Worm (Caenorhabditis elegans): ENCODE data around the gene glb-34.

The glb-34 gene

DNA sequence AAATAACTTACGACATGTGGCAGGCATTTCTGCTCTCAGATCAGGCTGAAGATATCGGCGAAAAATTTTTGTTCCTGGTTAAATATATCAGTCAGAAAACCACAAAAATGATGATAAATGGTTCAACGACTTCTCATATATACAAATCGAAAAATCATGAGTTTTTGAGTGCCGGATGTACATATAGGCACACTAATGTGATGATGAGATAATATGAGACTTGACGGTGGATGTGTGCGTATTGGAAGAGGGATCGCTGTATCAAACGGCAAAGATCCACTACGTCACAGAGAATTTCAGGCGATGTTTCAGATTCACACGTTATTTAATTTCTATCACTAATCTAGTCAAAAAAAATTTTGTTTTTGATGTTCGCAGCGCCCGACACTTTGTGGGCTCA, at the start of gene glb-34:
Gene glb-34 (minus strand): TSS at position 101 of the 400 bp plus-strand sequence.
- TF ChIP-seq ztf-11 (tag; optimal IDR thresholded peaks at IDR 0.05): no peak
- no peak for TF ChIP-seq ces-1 (GFP tag; optimal IDR thresholded peaks at IDR 0.05)
- no peak for TF ChIP-seq ham-2 (GFP tag; optimal IDR thresholded peaks at IDR 0.05)
- no peak for TF ChIP-seq pha-4 (tag; optimal IDR thresholded peaks at IDR 0.05)
- TF ChIP-seq lin-32 (GFP tag; optimal IDR thresholded peaks at IDR 0.05): no peak
- no peak for TF ChIP-seq nhr-12 (tag; optimal IDR thresholded peaks at IDR 0.05)
- TF ChIP-seq bed-3 (GFP tag; optimal IDR thresholded peaks at IDR 0.05): no peak
- TF ChIP-seq mep-1 (tag; optimal IDR thresholded peaks at IDR 0.05): no peak
- no peak for TF ChIP-seq mab-5 (tag; optimal IDR thresholded peaks at IDR 0.05)
- TF ChIP-seq drap-1 (GFP tag; optimal IDR thresholded peaks at IDR 0.05): no peak
- no peak for TF ChIP-seq lin-13 (tag; optimal IDR thresholded peaks at IDR 0.05)

DNA sequence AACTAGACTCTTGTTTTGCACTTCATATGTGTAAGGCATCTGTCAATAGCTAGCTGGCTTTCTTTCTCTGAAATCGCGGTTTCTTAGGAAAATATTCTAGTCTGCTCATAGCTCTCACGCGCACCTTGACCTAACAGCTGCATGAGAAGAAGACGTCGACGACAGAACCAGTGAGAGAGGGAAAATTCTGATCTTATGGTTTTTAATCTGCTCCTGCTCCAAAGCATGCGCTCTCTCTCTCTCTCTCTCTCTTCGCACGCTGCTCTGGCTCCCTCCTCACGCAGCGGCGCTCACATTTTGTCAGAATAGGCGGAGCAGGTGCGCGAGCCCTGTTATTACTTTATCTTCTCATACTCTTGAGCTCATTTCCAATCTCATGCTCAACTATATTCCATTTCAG, 49.6 kb upstream of the glb-34 start:
- no peak for TF ChIP-seq elt-1 (tag; optimal IDR thresholded peaks at IDR 0.05; ENCODE audit: borderline replicate concordance, insufficient read depth)
- TF ChIP-seq ham-2 (GFP tag; optimal IDR thresholded peaks at IDR 0.05): no peak
- TF ChIP-seq unc-120 (tag; optimal IDR thresholded peaks at IDR 0.05; ENCODE audit: poor library complexity, severe bottlenecking): no peak
- no peak for TF ChIP-seq M03D4.4 (tag; optimal IDR thresholded peaks at IDR 0.05)
- no peak for TF ChIP-seq unc-62 (GFP tag; optimal IDR thresholded peaks at IDR 0.05)
- TF ChIP-seq nhr-2 (tag; optimal IDR thresholded peaks at IDR 0.05): no peak
- TF ChIP-seq tbx-8 (GFP tag; optimal IDR thresholded peaks at IDR 0.05): no peak

DNA sequence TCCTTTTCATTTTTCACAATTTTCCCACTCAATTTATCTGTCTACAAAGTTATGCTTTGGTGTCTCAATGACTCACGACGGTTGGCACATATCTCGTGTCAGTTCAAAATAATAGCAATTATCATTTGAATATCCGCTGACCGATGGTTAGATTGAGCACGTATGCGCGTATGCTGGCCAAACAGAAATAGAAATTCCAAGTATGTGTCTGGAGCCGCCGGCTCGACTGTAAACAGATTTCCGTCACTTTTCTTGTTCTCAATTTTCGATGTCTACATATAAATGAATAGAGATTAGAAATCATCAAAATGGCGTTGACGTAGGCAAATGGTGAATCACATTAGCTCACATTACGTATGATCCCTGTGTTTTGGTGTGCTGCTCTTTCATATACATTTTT, 48.6 kb upstream of the glb-34 start:
- no peak for TF ChIP-seq pha-4 (tag; optimal IDR thresholded peaks at IDR 0.05)
- no peak for TF ChIP-seq ces-1 (GFP tag; optimal IDR thresholded peaks at IDR 0.05)
- TF ChIP-seq blmp-1 (tag; optimal IDR thresholded peaks at IDR 0.05): no peak
- no peak for TF ChIP-seq ceh-83 (GFP tag; optimal IDR thresholded peaks at IDR 0.05)
- no peak for TF ChIP-seq mls-2 (tag; optimal IDR thresholded peaks at IDR 0.05)
- no peak for TF ChIP-seq lin-13 (tag; optimal IDR thresholded peaks at IDR 0.05)
- TF ChIP-seq nhr-28 (tag; optimal IDR thresholded peaks at IDR 0.05): no peak
- TF ChIP-seq bed-3 (GFP tag; optimal IDR thresholded peaks at IDR 0.05): no peak
- TF ChIP-seq ztf-11 (tag; optimal IDR thresholded peaks at IDR 0.05): no peak
- TF ChIP-seq M03D4.4 (tag; optimal IDR thresholded peaks at IDR 0.05): no peak
- no peak for TF ChIP-seq lin-32 (GFP tag; optimal IDR thresholded peaks at IDR 0.05)
- no peak for TF ChIP-seq zip-8 (tag; optimal IDR thresholded peaks at IDR 0.05)

DNA sequence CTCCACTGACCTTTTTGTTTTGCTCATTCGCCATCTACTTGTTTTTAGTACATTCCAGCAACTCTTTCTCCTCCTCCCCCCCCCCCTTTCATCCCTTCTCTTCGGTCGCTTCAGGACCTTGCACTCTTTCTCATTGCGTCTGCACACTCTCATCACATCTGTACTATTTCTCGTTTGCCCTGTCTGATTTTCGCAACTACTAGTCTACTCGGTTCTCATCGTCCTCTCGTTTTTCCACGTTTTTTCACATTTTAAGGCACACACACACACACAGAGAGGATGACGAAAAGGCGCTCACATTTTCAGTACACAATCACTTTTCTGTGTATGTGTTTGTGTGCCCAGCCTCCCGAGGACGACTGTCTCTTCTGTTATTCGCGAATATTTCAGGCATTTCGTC, 48.0 kb upstream of the glb-34 start:
- TF ChIP-seq flh-1 (GFP tag; optimal IDR thresholded peaks at IDR 0.05): no peak
- TF ChIP-seq sptf-1 (tag; optimal IDR thresholded peaks at IDR 0.05): peak; percentile 50
- no peak for TF ChIP-seq pha-4 (tag; optimal IDR thresholded peaks at IDR 0.05)
- no peak for TF ChIP-seq lsy-2 (tag; optimal IDR thresholded peaks at IDR 0.05)
- TF ChIP-seq M03D4.4 (tag; optimal IDR thresholded peaks at IDR 0.05): no peak
- TF ChIP-seq unc-120 (tag; optimal IDR thresholded peaks at IDR 0.05; ENCODE audit: poor library complexity, severe bottlenecking): peak; percentile 12
- TF ChIP-seq nhr-2 (tag; optimal IDR thresholded peaks at IDR 0.05): no peak
- TF ChIP-seq nhr-76 (tag; optimal IDR thresholded peaks at IDR 0.05): no peak
- no peak for TF ChIP-seq hlh-1 (tag; optimal IDR thresholded peaks at IDR 0.05)
- TF ChIP-seq tbx-8 (GFP tag; optimal IDR thresholded peaks at IDR 0.05): no peak
- no peak for TF ChIP-seq nhr-237 (tag; optimal IDR thresholded peaks at IDR 0.05)
- no peak for TF ChIP-seq unc-62 (GFP tag; optimal IDR thresholded peaks at IDR 0.05)
- no peak for TF ChIP-seq ceh-39 (tag; optimal IDR thresholded peaks at IDR 0.05)
- peak; percentile 52 for TF ChIP-seq mep-1 (tag; optimal IDR thresholded peaks at IDR 0.05)
- no peak for TF ChIP-seq lin-13 (tag; optimal IDR thresholded peaks at IDR 0.05)
- TF ChIP-seq blmp-1 (tag; optimal IDR thresholded peaks at IDR 0.05): no peak
- no peak for TF ChIP-seq ceh-83 (GFP tag; optimal IDR thresholded peaks at IDR 0.05)
- TF ChIP-seq sem-2 (GFP tag; optimal IDR thresholded peaks at IDR 0.05): no peak
- TF ChIP-seq mls-2 (tag; optimal IDR thresholded peaks at IDR 0.05): no peak
- TF ChIP-seq bed-3 (GFP tag; optimal IDR thresholded peaks at IDR 0.05): no peak
- TF ChIP-seq ces-1 (GFP tag; optimal IDR thresholded peaks at IDR 0.05): peak; percentile 34
- TF ChIP-seq lin-32 (GFP tag; optimal IDR thresholded peaks at IDR 0.05): peak; percentile 16
- TF ChIP-seq zip-8 (tag; optimal IDR thresholded peaks at IDR 0.05): no peak

DNA sequence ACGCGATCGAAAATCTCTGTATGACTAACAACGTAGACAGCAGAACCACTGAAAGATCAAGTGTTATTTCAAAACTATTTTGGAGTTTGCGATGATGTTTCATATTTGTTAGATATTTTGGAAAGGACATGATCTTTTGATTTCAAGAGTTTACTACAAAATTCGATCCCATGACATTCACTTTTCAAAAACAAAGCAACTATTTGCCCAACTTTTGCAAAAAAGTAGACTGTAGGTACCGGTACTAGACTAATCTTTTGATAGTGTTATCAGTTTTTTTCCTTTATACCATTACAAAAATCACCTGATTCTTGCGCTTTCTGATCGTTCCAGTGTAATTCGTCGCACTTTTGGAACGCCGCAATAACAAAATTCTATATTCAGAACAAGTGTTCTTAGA, 47.5 kb upstream of the glb-34 start:
- TF ChIP-seq unc-39 (tag; optimal IDR thresholded peaks at IDR 0.05) (no peak), M03D4.4 (tag; optimal IDR thresholded peaks at IDR 0.05) (no peak), ceh-43 (GFP tag; optimal IDR thresholded peaks at IDR 0.05) (no peak), elt-3 (tag; optimal IDR thresholded peaks at IDR 0.05) (no peak), ceh-39 (tag; optimal IDR thresholded peaks at IDR 0.05) (no peak), cnd-1 (tag; optimal IDR thresholded peaks at IDR 0.05) (no peak), elt-1 (tag; optimal IDR thresholded peaks at IDR 0.05; ENCODE audit: borderline replicate concordance, insufficient read depth) (no peak), nhr-28 (tag; optimal IDR thresholded peaks at IDR 0.05) (no peak), sptf-1 (tag; optimal IDR thresholded peaks at IDR 0.05) (no peak)
